Worm (Caenorhabditis elegans): ENCODE measurements around the gene F45D11.7.
A peak's percentile ranks its signal among the peaks of the same experiment; 100 is the strongest.
"Not testable (repeated sequence)": the region's sequence is repeated elsewhere in the genome, so short reads cannot be mapped to it uniquely, and the experiment has no call there.

F45D11.7 gene

DNA sequence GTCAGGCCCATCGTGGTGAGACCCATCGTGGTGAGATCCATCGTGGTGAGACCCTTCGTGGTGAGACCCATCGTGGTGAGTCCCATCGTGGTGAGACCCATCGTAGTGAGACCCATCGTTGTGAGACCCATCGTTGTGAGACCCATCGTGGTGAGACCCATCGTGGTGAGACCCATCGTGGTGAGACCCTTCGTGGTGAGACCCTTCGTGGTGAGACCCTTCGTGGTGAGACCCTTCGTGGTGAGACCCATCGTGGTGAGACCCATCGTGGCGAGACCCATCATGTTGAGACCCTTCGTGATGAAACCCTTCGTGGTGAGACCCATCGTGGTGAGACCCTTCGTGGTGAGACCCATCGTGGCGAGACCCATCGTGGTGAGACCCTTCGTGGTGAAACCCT lies 40.1 kb downstream of the F45D11.7 start:
- TF ChIP-seq lim-7 (GFP tag; IDR thresholded peaks at IDR 0.05) (0 out of 2 replicates have a peak, but pooled peaks have one; percentile 57), set-16 (GFP tag; IDR thresholded peaks at IDR 0.05) (peak; percentile 60; the same call in 1 of the 2 replicates)

ce11 chrII:1040464-1040863 lies 46.1 kb downstream of the F45D11.7 start, which contains the start of gene fbxb-39:
Gene fbxb-39 (minus strand): TSS chrII:1040564.
- TF ChIP-seq nhr-48 (tag; optimal IDR thresholded peaks at IDR 0.05): no peak
- no peak for TF ChIP-seq ceh-62 (tag; optimal IDR thresholded peaks at IDR 0.05)
- TF ChIP-seq egl-43 (GFP tag; IDR thresholded peaks at IDR 0.05): no peak

DNA sequence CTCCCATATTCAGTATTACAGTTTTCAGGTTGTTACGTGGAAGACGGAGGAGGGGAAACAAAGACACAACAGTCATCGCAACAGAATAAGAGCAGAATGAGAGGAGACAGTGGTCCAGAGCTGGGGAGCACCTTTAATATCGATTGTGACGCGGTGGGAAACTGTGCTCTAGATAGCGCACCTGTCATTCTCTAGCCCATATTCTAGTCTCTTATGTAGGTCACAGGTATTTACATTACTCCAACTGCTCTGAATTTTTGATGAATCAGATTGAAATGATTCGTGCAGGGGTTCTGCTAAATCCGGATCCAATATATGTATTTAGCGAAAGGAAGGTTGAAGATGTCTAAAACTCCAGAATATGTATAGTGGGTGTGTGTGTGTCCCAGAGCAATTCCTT lies 47.9 kb downstream of the F45D11.7 start, which contains the start of gene fbxb-41:
fbxb-41 (minus strand) TSS at position 101 of the 400 bp plus-strand sequence.
- TF ChIP-seq mep-1 (tag; optimal IDR thresholded peaks at IDR 0.05) (no peak), nhr-10 (tag; optimal IDR thresholded peaks at IDR 0.05) (no peak), unc-62 (GFP tag; optimal IDR thresholded peaks at IDR 0.05 in 1 of 2) (peak in 1 of 2 experiments; percentile 35), unc-62 (tag; optimal IDR thresholded peaks at IDR 0.05) (no peak), hlh-11 (tag; optimal IDR thresholded peaks at IDR 0.05) (no peak)

DNA sequence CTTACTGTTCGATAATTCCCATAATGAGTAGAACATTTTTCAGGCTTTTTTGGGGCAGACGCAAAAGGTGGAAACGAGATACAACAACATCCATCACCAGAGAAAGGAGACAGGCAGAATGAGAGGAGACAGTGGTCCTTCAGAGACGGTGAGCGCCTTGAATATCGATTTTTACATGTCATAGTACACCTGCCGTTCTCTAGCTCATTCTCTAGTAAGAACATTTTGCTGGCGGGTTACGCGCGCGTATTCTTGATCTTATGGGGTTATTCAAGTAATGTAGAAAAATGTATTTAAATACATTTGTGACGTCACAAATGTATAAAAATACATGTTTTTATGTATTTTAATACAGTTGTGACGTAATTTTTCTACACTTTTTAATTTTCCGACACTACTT lies 49.6 kb downstream of the F45D11.7 start, which contains the start of gene fbxb-45:
fbxb-45 (minus strand) TSS at position 101 of the 400 bp plus-strand sequence.
- not testable (repeated sequence) for TF ChIP-seq D1046.2 (GFP tag; IDR thresholded peaks at IDR 0.05); nhr-6 (tag; optimal IDR thresholded peaks at IDR 0.05); aha-1 (tag)

All from whole organism, L4 larva.